Worm (Caenorhabditis elegans) whole organism, L1 larva: ENCODE data around the gene rrsr-1.

Source experiments
- F16B12.6 ChIP-seq: fragments of 150-350 bp; optimal IDR thresholded peaks from 2 replicates; lab custom pipeline; 2014; ENCODE audit warnings: missing biosample characterization, missing genetic modification characterization
- alr-1 ChIP-seq: fragments of 200-800 bp; sonication (Bioruptor generic); optimal IDR thresholded peaks from 2 replicates; lab custom pipeline; 2018; ENCODE audit warnings: borderline replicate concordance, mild to moderate bottlenecking, missing genetic modification characterization, missing compliant biosample characterization
- aly-2 ChIP-seq: fragments of 150-350 bp; optimal IDR thresholded peaks from 2 replicates; lab custom pipeline; 2014; ENCODE audit warnings: missing biosample characterization, missing genetic modification characterization
- ama-1 ChIP-seq: fragments of 150-350 bp; optimal IDR thresholded peaks from 2 replicates; lab custom pipeline; 2014
- ceh-63 ChIP-seq: fragments of 200-800 bp; sonication (Bioruptor generic); optimal IDR thresholded peaks from 2 replicates; lab custom pipeline; 2018; ENCODE audit warnings: mild to moderate bottlenecking, missing genetic modification characterization, missing compliant biosample characterization
- ceh-8 ChIP-seq: fragments of 200-800 bp; sonication (Bioruptor generic); optimal IDR thresholded peaks from 2 replicates; lab custom pipeline; 2018; ENCODE audit warnings: mild to moderate bottlenecking, missing genetic modification characterization, moderate library complexity, missing compliant biosample characterization
- ceh-90 ChIP-seq: sonication (generic microtip); optimal IDR thresholded peaks from 2 replicates; lab custom pipeline; 2016; ENCODE audit warnings: missing genetic modification characterization, missing compliant biosample characterization
- dpl-1 ChIP-seq, 3 experiments: fragments of 150-350 bp in 2 of 3; sonication (generic microtip) in 1 of 3; optimal IDR thresholded peaks; 2 replicates each; lab custom pipeline; 2014 to 2017; ENCODE audit warnings: missing biosample characterization in 3 of 3, missing genetic modification characterization in 3 of 3, missing genetic modification reagents in 3 of 3
- dsc-1 ChIP-seq: sonication (generic microtip); optimal IDR thresholded peaks from 2 replicates; lab custom pipeline; 2016; ENCODE audit warnings: mild to moderate bottlenecking, missing genetic modification characterization, missing compliant biosample characterization
- efl-1 ChIP-seq, 4 experiments: fragments of 150-350 bp; optimal IDR thresholded peaks in 3 of 4; peaks in 1 of 4; 1 replicate in 1 of 4; 2 replicates in 3 of 4; lab custom pipeline; 2014; ENCODE audit warnings: missing biosample characterization in 2 of 4, missing genetic modification characterization in 2 of 4, missing genetic modification reagents in 2 of 4
- efl-3 ChIP-seq: fragments of 200-800 bp; sonication (Bioruptor generic); optimal IDR thresholded peaks from 2 replicates; lab custom pipeline; 2018; ENCODE audit warnings: mild to moderate bottlenecking, missing genetic modification characterization, missing compliant biosample characterization
- egl-13 ChIP-seq: sonication (generic microtip); optimal IDR thresholded peaks from 2 replicates; lab custom pipeline; 2016; ENCODE audit warnings: missing genotype, missing genetic modification reagents, missing genetic modification characterization, missing compliant biosample characterization
- egl-27 ChIP-seq, 2 experiments: fragments of 150-350 bp in 1 of 2; sonication (generic microtip); optimal IDR thresholded peaks; 3 replicates each; lab custom pipeline; 2017 to 2018; ENCODE audit warnings: missing biosample characterization in 2 of 2, missing genetic modification characterization in 2 of 2, missing genetic modification reagents in 2 of 2
- elt-2 ChIP-seq: sonication (generic microtip); optimal IDR thresholded peaks from 2 replicates; lab custom pipeline; 2016; ENCODE audit warnings: missing genetic modification characterization, mild to moderate bottlenecking, inconsistent platforms, missing compliant biosample characterization, missing genetic modification reagents
- fkh-10 ChIP-seq: sonication (generic microtip); optimal IDR thresholded peaks from 2 replicates; lab custom pipeline; 2017; ENCODE audit warnings: missing biosample characterization, missing genetic modification reagents, missing genetic modification characterization
- fkh-4 ChIP-seq: sonication (generic microtip); optimal IDR thresholded peaks from 2 replicates; lab custom pipeline; 2016; ENCODE audit warnings: missing compliant biosample characterization, missing genetic modification characterization, borderline replicate concordance
- fkh-8 ChIP-seq: sonication (generic microtip); optimal IDR thresholded peaks from 2 replicates; lab custom pipeline; 2016; ENCODE audit warnings: mild to moderate bottlenecking, missing genetic modification characterization, missing compliant biosample characterization
- fos-1 ChIP-seq: fragments of 150-350 bp; optimal IDR thresholded peaks from 2 replicates; lab custom pipeline; 2014; ENCODE audit warnings: missing biosample characterization, missing genetic modification characterization
- grh-1 ChIP-seq: fragments of 200-800 bp; sonication (Bioruptor generic); IDR thresholded peaks from 2 replicates; pipeline ENCODE4 v1.3.6; 2022; ENCODE audit warnings: missing genetic modification reagents, missing genetic modification characterization, missing compliant biosample characterization
- irx-1 ChIP-seq: sonication (generic microtip); optimal IDR thresholded peaks from 2 replicates; lab custom pipeline; 2016; ENCODE audit warnings: missing genetic modification characterization, missing compliant biosample characterization
- jun-1 ChIP-seq: fragments of 150-350 bp; optimal IDR thresholded peaks from 2 replicates; lab custom pipeline; 2014; ENCODE audit warnings: missing biosample characterization, missing genetic modification reagents, missing genetic modification characterization
- lin-13 ChIP-seq: fragments of 150-350 bp; optimal IDR thresholded peaks from 2 replicates; lab custom pipeline; 2014; ENCODE audit warnings: missing biosample characterization, missing genetic modification reagents, missing genetic modification characterization
- lin-35 ChIP-seq, 2 experiments: fragments of 150-350 bp; optimal IDR thresholded peaks; 2 replicates each; lab custom pipeline; 2014; ENCODE audit warnings: missing biosample characterization in 2 of 2, missing genetic modification characterization in 2 of 2, missing genetic modification reagents in 2 of 2
- lir-3 ChIP-seq: sonication (generic microtip); optimal IDR thresholded peaks from 2 replicates; lab custom pipeline; 2016; ENCODE audit warnings: mild to moderate bottlenecking, missing genetic modification characterization, moderate library complexity, missing compliant biosample characterization; ENCODE audit not compliant: poor library complexity
- lsy-2 ChIP-seq, 2 experiments: fragments of 150-350 bp; optimal IDR thresholded peaks; 2 replicates each; lab custom pipeline; 2014; ENCODE audit warnings: missing biosample characterization in 2 of 2, missing genetic modification characterization in 2 of 2
- mab-9 ChIP-seq: fragments of 200-800 bp; sonication (Bioruptor generic); IDR thresholded peaks from 2 replicates; pipeline ENCODE4 v1.3.6; 2022; ENCODE audit warnings: missing genetic modification reagents, missing genetic modification characterization, missing compliant biosample characterization
- nhr-11 ChIP-seq: fragments of 150-350 bp; optimal IDR thresholded peaks from 2 replicates; lab custom pipeline; 2014; ENCODE audit warnings: missing biosample characterization, missing genetic modification characterization
- nhr-237 ChIP-seq: fragments of 150-350 bp; optimal IDR thresholded peaks from 2 replicates; lab custom pipeline; 2014; ENCODE audit warnings: missing biosample characterization, missing genetic modification characterization
- nhr-76 ChIP-seq: sonication (generic microtip); optimal IDR thresholded peaks from 2 replicates; lab custom pipeline; 2017; ENCODE audit warnings: missing biosample characterization, missing genetic modification characterization
- nhr-85 ChIP-seq: sonication (generic microtip); peaks from one replicate; lab custom pipeline; 2016; ENCODE audit warnings: missing genetic modification characterization, inconsistent platforms, missing compliant biosample characterization
- pqm-1 ChIP-seq: sonication (generic microtip); optimal IDR thresholded peaks from 3 replicates; lab custom pipeline; 2017; ENCODE audit warnings: missing biosample characterization, missing genetic modification characterization
- rnt-1 ChIP-seq: sonication (generic microtip); optimal IDR thresholded peaks from 2 replicates; lab custom pipeline; 2016; ENCODE audit warnings: mild to moderate bottlenecking, missing genetic modification characterization, moderate library complexity, missing compliant biosample characterization
- skn-1 ChIP-seq: fragments of 150-350 bp; optimal IDR thresholded peaks from 2 replicates; lab custom pipeline; 2014; ENCODE audit warnings: missing biosample characterization, missing genetic modification characterization
- sptf-1 ChIP-seq: fragments of 150-350 bp; optimal IDR thresholded peaks from 2 replicates; lab custom pipeline; 2014; ENCODE audit warnings: missing biosample characterization, missing genetic modification characterization
- sup-37 ChIP-seq: fragments of 200-800 bp; sonication (Bioruptor generic); optimal IDR thresholded peaks from 2 replicates; lab custom pipeline; 2018; ENCODE audit warnings: mild to moderate bottlenecking, missing genetic modification characterization, missing compliant biosample characterization
- swsn-7 ChIP-seq: sonication (generic microtip); optimal IDR thresholded peaks from 2 replicates; lab custom pipeline; 2016; ENCODE audit warnings: missing genetic modification characterization, missing compliant biosample characterization
- tbx-2 ChIP-seq: sonication (generic microtip); optimal IDR thresholded peaks from 2 replicates; lab custom pipeline; 2016; ENCODE audit warnings: missing genetic modification characterization, missing compliant biosample characterization
- unc-98 ChIP-seq: fragments of 200-800 bp; sonication (Bioruptor generic); IDR thresholded peaks from 2 replicates; pipeline ENCODE4 v1.3.6; 2022; ENCODE audit warnings: missing genetic modification characterization, missing compliant biosample characterization
- vab-15 ChIP-seq: sonication (generic microtip); optimal IDR thresholded peaks from 2 replicates; lab custom pipeline; 2017; ENCODE audit warnings: missing genotype, mild to moderate bottlenecking, missing genetic modification characterization, missing compliant biosample characterization
- xbp-1 ChIP-seq: sonication (generic microtip); optimal IDR thresholded peaks from 2 replicates; lab custom pipeline; 2016; ENCODE audit warnings: missing genetic modification characterization, missing compliant biosample characterization
- zag-1 ChIP-seq: fragments of 150-350 bp; optimal IDR thresholded peaks from 2 replicates; lab custom pipeline; 2014; ENCODE audit warnings: missing biosample characterization, missing genetic modification characterization
- ztf-11 ChIP-seq, 2 experiments: sonication (generic microtip); optimal IDR thresholded peaks; 2 replicates each; lab custom pipeline; 2016 to 2017; ENCODE audit warnings: missing genetic modification characterization in 2 of 2, missing biosample characterization in 1 of 2, missing compliant biosample characterization in 1 of 2
- ztf-4 ChIP-seq: fragments of 150-350 bp; optimal IDR thresholded peaks from 2 replicates; lab custom pipeline; 2014; ENCODE audit warnings: missing biosample characterization, missing genetic modification characterization

Gene rrsr-1

ce11 chrV:14414964-14415564 lies 9.7 kb downstream of the rrsr-1 start, which contains the start of the genes nxf-1 and C15H11.11 (continued):
- TF ChIP-seq sup-37 (GFP tag; lab: Kevin White, UChicago) (peak; percentile 17), dpl-1 (GFP tag; optimal IDR thresholded peaks at IDR 0.05; lab: Kevin White, UChicago) (peak; percentile 59 to 78 (median 77)), lin-13 (GFP tag; lab: Kevin White, UChicago) (peak; percentile 64), ztf-4 (no peak), ztf-11 (tag; optimal IDR thresholded peaks at IDR 0.05; lab: Kevin White, UChicago) (no peak), fkh-8 (tag; lab: Kevin White, UChicago) (peak; percentile 24), unc-98 (GFP tag; lab: Robert Waterston, UW) (0 out of 2 replicates have a peak, but pooled peaks have one; percentile 9), elt-2 (tag; lab: Kevin White, UChicago) (peak; percentile 87), fos-1 (tag; lab: Kevin White, UChicago) (peak; percentile 11), mab-9 (GFP tag; lab: Robert Waterston, UW) (no peak), nhr-237 (no peak), zag-1 (tag; lab: Kevin White, UChicago) (no peak), efl-1 (optimal IDR thresholded peaks at IDR 0.05; lab: Kevin White, UChicago) (peak; percentile 69 to 77), efl-1 (GFP tag; optimal IDR thresholded peaks at IDR 0.05 in 1 of 2; lab: Kevin White, UChicago) (peak; percentile 75 to 97), ceh-63 (GFP tag; lab: Kevin White, UChicago) (no peak), skn-1 (tag; lab: Kevin White, UChicago) (peak; percentile 11), F16B12.6 (tag; lab: Kevin White, UChicago) (peak; percentile 96), grh-1 (GFP tag; lab: Robert Waterston, UW) (no peak), xbp-1 (tag; lab: Kevin White, UChicago) (peak; percentile 76), lir-3 (peak; percentile 14), irx-1 (peak; percentile 49), sptf-1 (tag; lab: Kevin White, UChicago) (no peak), pqm-1 (tag; lab: Kevin White, UChicago) (no peak), egl-27 (tag; optimal IDR thresholded peaks at IDR 0.05; lab: Kevin White, UChicago) (no peak), swsn-7 (tag; lab: Kevin White, UChicago) (peak; percentile 80), rnt-1 (tag; lab: Kevin White, UChicago) (peak; percentile 68), lsy-2 (tag; optimal IDR thresholded peaks at IDR 0.05; lab: Kevin White, UChicago) (peak; percentile 78 to 79), jun-1 (peak; percentile 50), ama-1 (lab: Kevin White, UChicago) (no peak), ceh-8 (GFP tag; lab: Kevin White, UChicago) (peak; percentile 0), egl-13 (tag; lab: Kevin White, UChicago) (peak; percentile 4), aly-2 (tag; lab: Kevin White, UChicago) (no peak), nhr-76 (tag; lab: Kevin White, UChicago) (no peak), fkh-10 (GFP tag; lab: Kevin White, UChicago) (peak; percentile 33), ceh-90 (tag; lab: Kevin White, UChicago) (no peak), nhr-85 (peak; percentile 79), vab-15 (tag; lab: Kevin White, UChicago) (no peak), efl-3 (no peak), alr-1 (tag; lab: Kevin White, UChicago) (no peak), fkh-4 (tag; lab: Kevin White, UChicago) (no peak), tbx-2 (peak; percentile 74), dsc-1 (peak; percentile 68), nhr-11 (peak; percentile 22), lin-35 (GFP tag; optimal IDR thresholded peaks at IDR 0.05; lab: Kevin White, UChicago) (peak; percentile 63 to 79)
- TF ChIP-seq, all 84 proteins: peak for 47
